Worm (Caenorhabditis elegans) whole organism, mixed stage, embryonic: ENCODE data around the gene inx-18.

Source experiments
- M03D4.4 ChIP-seq: sonication (generic microtip); optimal IDR thresholded peaks from 2 replicates; lab custom pipeline; 2017; ENCODE audit warnings: mild to moderate bottlenecking, missing genetic modification characterization, missing compliant biosample characterization
- bed-3 ChIP-seq: fragments of 200-800 bp; sonication (Bioruptor generic); optimal IDR thresholded peaks from 3 replicates; lab custom pipeline; 2018; ENCODE audit warnings: mild to moderate bottlenecking, missing genetic modification characterization, moderate library complexity, missing compliant biosample characterization
- blmp-1 ChIP-seq: fragments of 150-350 bp; optimal IDR thresholded peaks from 2 replicates; lab custom pipeline; 2014; ENCODE audit warnings: missing biosample characterization, missing genetic modification characterization
- ceh-39 ChIP-seq: fragments of 150-350 bp; optimal IDR thresholded peaks from 2 replicates; lab custom pipeline; 2014; ENCODE audit warnings: missing biosample characterization, missing genetic modification characterization
- ceh-43 ChIP-seq: fragments of 200-800 bp; sonication (Bioruptor generic); optimal IDR thresholded peaks from 2 replicates; lab custom pipeline; 2018; ENCODE audit warnings: mild to moderate bottlenecking, missing genetic modification characterization, moderate library complexity, missing compliant biosample characterization
- ceh-83 ChIP-seq: fragments of 200-800 bp; sonication (Bioruptor generic); optimal IDR thresholded peaks from 2 replicates; lab custom pipeline; 2018; ENCODE audit warnings: mild to moderate bottlenecking, missing genetic modification characterization, missing compliant biosample characterization
- ces-1 ChIP-seq: fragments of 150-350 bp; optimal IDR thresholded peaks from 2 replicates; lab custom pipeline; 2014; ENCODE audit warnings: missing biosample characterization, missing genetic modification reagents, missing genetic modification characterization
- drap-1 ChIP-seq: fragments of 200-800 bp; sonication (Bioruptor generic); optimal IDR thresholded peaks from 3 replicates; lab custom pipeline; 2018; ENCODE audit warnings: mild to moderate bottlenecking, missing genetic modification characterization, missing compliant biosample characterization
- elt-1 ChIP-seq: sonication (generic microtip); optimal IDR thresholded peaks from 2 replicates; lab custom pipeline; 2017; ENCODE audit warnings: missing genetic modification characterization, mild to moderate bottlenecking, missing compliant biosample characterization, antibody characterized with exemption, moderate library complexity, borderline replicate concordance; ENCODE audit not compliant: insufficient read depth
- elt-3 ChIP-seq: fragments of 150-350 bp; optimal IDR thresholded peaks from 2 replicates; lab custom pipeline; 2014; ENCODE audit warnings: missing biosample characterization, missing genetic modification characterization
- ham-2 ChIP-seq: fragments of 200-800 bp; sonication (Bioruptor generic); optimal IDR thresholded peaks from 2 replicates; lab custom pipeline; 2018; ENCODE audit warnings: mild to moderate bottlenecking, missing genetic modification characterization, missing compliant biosample characterization
- hlh-1 ChIP-seq: fragments of 150-350 bp; optimal IDR thresholded peaks from 2 replicates; lab custom pipeline; 2014; ENCODE audit warnings: missing biosample characterization, missing genetic modification reagents, missing genetic modification characterization
- lin-13 ChIP-seq: fragments of 150-350 bp; optimal IDR thresholded peaks from 2 replicates; lab custom pipeline; 2014; ENCODE audit warnings: missing biosample characterization, missing genetic modification characterization
- lsy-2 ChIP-seq: fragments of 150-350 bp; optimal IDR thresholded peaks from 2 replicates; lab custom pipeline; 2014; ENCODE audit warnings: missing biosample characterization, missing genetic modification characterization
- mab-5 ChIP-seq: fragments of 150-350 bp; optimal IDR thresholded peaks from 2 replicates; lab custom pipeline; 2014; ENCODE audit warnings: missing biosample characterization, missing genetic modification characterization
- mep-1 ChIP-seq: fragments of 150-350 bp; optimal IDR thresholded peaks from 2 replicates; lab custom pipeline; 2017; ENCODE audit warnings: missing biosample characterization, missing genetic modification reagents, missing genetic modification characterization, inconsistent platforms
- mls-2 ChIP-seq: sonication (generic microtip); optimal IDR thresholded peaks from 2 replicates; lab custom pipeline; 2016; ENCODE audit warnings: mild to moderate bottlenecking, missing genetic modification characterization, moderate library complexity, missing compliant biosample characterization
- nhr-12 ChIP-seq: fragments of 150-350 bp; optimal IDR thresholded peaks from 2 replicates; lab custom pipeline; 2014; ENCODE audit warnings: missing biosample characterization, missing genetic modification characterization
- nhr-2 ChIP-seq: fragments of 150-350 bp; optimal IDR thresholded peaks from 2 replicates; lab custom pipeline; 2014; ENCODE audit warnings: missing biosample characterization, missing genetic modification characterization
- nhr-237 ChIP-seq: fragments of 150-350 bp; optimal IDR thresholded peaks from 2 replicates; lab custom pipeline; 2014; ENCODE audit warnings: missing biosample characterization, missing genetic modification characterization
- nhr-28 ChIP-seq: fragments of 150-350 bp; optimal IDR thresholded peaks from 2 replicates; lab custom pipeline; 2014; ENCODE audit warnings: missing biosample characterization, missing genetic modification characterization
- nhr-76 ChIP-seq: sonication (generic microtip); optimal IDR thresholded peaks from 2 replicates; lab custom pipeline; 2017; ENCODE audit warnings: missing biosample characterization, missing genetic modification characterization
- pha-4 ChIP-seq: fragments of 150-350 bp; optimal IDR thresholded peaks from 2 replicates; lab custom pipeline; 2018; ENCODE audit warnings: missing biosample characterization, missing genetic modification reagents, missing genetic modification characterization
- sem-2 ChIP-seq: fragments of 200-800 bp; sonication (Bioruptor generic); optimal IDR thresholded peaks from 2 replicates; lab custom pipeline; 2018; ENCODE audit warnings: mild to moderate bottlenecking, missing genetic modification characterization, missing compliant biosample characterization
- snpc-4 ChIP-seq: fragments of 150-350 bp; optimal IDR thresholded peaks from 2 replicates; lab custom pipeline; 2014; ENCODE audit warnings: missing biosample characterization, missing genetic modification characterization
- sptf-1 ChIP-seq: sonication (generic microtip); optimal IDR thresholded peaks from 2 replicates; lab custom pipeline; 2017; ENCODE audit warnings: mild to moderate bottlenecking, missing genetic modification characterization, moderate library complexity, missing compliant biosample characterization
- tbx-8 ChIP-seq: fragments of 200-800 bp; sonication (Bioruptor generic); optimal IDR thresholded peaks from 2 replicates; lab custom pipeline; 2018; ENCODE audit warnings: mild to moderate bottlenecking, missing genetic modification characterization, moderate library complexity, missing compliant biosample characterization
- unc-120 ChIP-seq: sonication (generic microtip); optimal IDR thresholded peaks from 2 replicates; lab custom pipeline; 2017; ENCODE audit warnings: missing genetic modification characterization, missing compliant biosample characterization; ENCODE audit not compliant: poor library complexity, severe bottlenecking
- unc-62 ChIP-seq: fragments of 150-350 bp; optimal IDR thresholded peaks from 2 replicates; lab custom pipeline; 2014; ENCODE audit warnings: missing biosample characterization, missing genetic modification reagents, missing genetic modification characterization
- zip-8 ChIP-seq: fragments of 150-350 bp; optimal IDR thresholded peaks from 2 replicates; lab custom pipeline; 2014; ENCODE audit warnings: missing biosample characterization, missing genetic modification characterization
- ztf-11 ChIP-seq: fragments of 150-350 bp; optimal IDR thresholded peaks from 2 replicates; lab custom pipeline; 2014; ENCODE audit warnings: missing biosample characterization, missing genetic modification characterization

Gene inx-18

ce11 chrIV:606055-606454, at the start of gene inx-18:
Gene inx-18 (plus strand): TSS chrIV:606355.
- TF ChIP-seq hlh-1 (tag; lab: Kevin White, UChicago): peak; percentile 67
- no peak for TF ChIP-seq bed-3 (GFP tag; lab: Kevin White, UChicago)
- TF ChIP-seq drap-1 (GFP tag; lab: Kevin White, UChicago): no peak
- no peak for TF ChIP-seq lin-13 (tag; lab: Kevin White, UChicago)

- TF ChIP-seq mep-1 (no peak), M03D4.4 (peak; percentile 39), sem-2 (GFP tag; lab: Kevin White, UChicago) (no peak), mls-2 (tag; lab: Kevin White, UChicago) (no peak), nhr-237 (tag; lab: Kevin White, UChicago) (no peak), sptf-1 (peak; percentile 30), nhr-2 (no peak), ham-2 (no peak), lsy-2 (tag; lab: Kevin White, UChicago) (no peak), unc-62 (no peak), nhr-76 (tag; lab: Kevin White, UChicago) (no peak), unc-120 (peak; percentile 11)
Observed at ce11 chrIV:558735-559284, 47.3 kb upstream of the inx-18 start, which contains the start of gene efn-4. Gene efn-4 (plus strand): TSS chrIV:559234.

ce11 chrIV:560314-560713, 45.8 kb upstream of the inx-18 start:
- TF ChIP-seq nhr-2 (peak; percentile 66), bed-3 (GFP tag; lab: Kevin White, UChicago) (no peak), ham-2 (no peak), pha-4 (tag; lab: Kevin White, UChicago) (no peak), ces-1 (GFP tag; lab: Kevin White, UChicago) (peak; percentile 13)

ce11 chrIV:560780-561179, 45.4 kb upstream of the inx-18 start:
- TF ChIP-seq ceh-83: peak; percentile 7
- no peak for TF ChIP-seq ceh-43 (GFP tag; lab: Kevin White, UChicago)
- TF ChIP-seq nhr-2: no peak
- TF ChIP-seq tbx-8 (GFP tag; lab: Kevin White, UChicago): no peak
- peak; percentile 91 for TF ChIP-seq zip-8 (tag; lab: Kevin White, UChicago)
- no peak for TF ChIP-seq unc-62
- no peak for TF ChIP-seq elt-1 (tag; lab: Kevin White, UChicago)

ce11 chrIV:563417-563816, 42.7 kb upstream of the inx-18 start:
- no peak for TF ChIP-seq mab-5 (tag; lab: Kevin White, UChicago)
- TF ChIP-seq ces-1 (GFP tag; lab: Kevin White, UChicago): peak; percentile 97

ce11 chrIV:564000-564399, 42.2 kb upstream of the inx-18 start:
- TF ChIP-seq ceh-83: no peak
- TF ChIP-seq unc-120: no peak
- no peak for TF ChIP-seq ceh-39
- TF ChIP-seq nhr-12: no peak
- TF ChIP-seq elt-3 (tag; lab: Kevin White, UChicago): no peak
- no peak for TF ChIP-seq ceh-43 (GFP tag; lab: Kevin White, UChicago)
- no peak for TF ChIP-seq lsy-2 (tag; lab: Kevin White, UChicago)
- TF ChIP-seq sem-2 (GFP tag; lab: Kevin White, UChicago): no peak
- no peak for TF ChIP-seq blmp-1 (tag; lab: Kevin White, UChicago)
- no peak for TF ChIP-seq ham-2
- no peak for TF ChIP-seq nhr-76 (tag; lab: Kevin White, UChicago)
- no peak for TF ChIP-seq zip-8 (tag; lab: Kevin White, UChicago)
- no peak for TF ChIP-seq ztf-11 (tag; lab: Kevin White, UChicago)
- TF ChIP-seq tbx-8 (GFP tag; lab: Kevin White, UChicago): no peak
- no peak for TF ChIP-seq drap-1 (GFP tag; lab: Kevin White, UChicago)
- no peak for TF ChIP-seq snpc-4 (tag; lab: Kevin White, UChicago)
- no peak for TF ChIP-seq mls-2 (tag; lab: Kevin White, UChicago)
- TF ChIP-seq nhr-28 (tag; lab: Kevin White, UChicago): no peak
- no peak for TF ChIP-seq ces-1 (GFP tag; lab: Kevin White, UChicago)
- no peak for TF ChIP-seq sptf-1
